Worm (Caenorhabditis elegans) whole organism, L4/young adult: ENCODE results near the gene lgc-30.

Experiments
- W03F9.2 ChIP-seq: fragments of 150-350 bp; optimal IDR thresholded peaks from 2 replicates; lab custom pipeline; 2014; ENCODE audit warnings: missing biosample characterization, missing genetic modification characterization
- dao-5 ChIP-seq: sonication (generic microtip); optimal IDR thresholded peaks from 2 replicates; lab custom pipeline; 2016; ENCODE audit warnings: missing genotype, missing genetic modification characterization, moderate library complexity, missing compliant biosample characterization
- him-1 ChIP-seq: sonication (generic microtip); optimal IDR thresholded peaks from 2 replicates; lab custom pipeline; 2016; ENCODE audit warnings: missing genotype, missing genetic modification reagents, missing genetic modification characterization, missing compliant biosample characterization

- TF ChIP-seq him-1 (tag; lab: Kevin White, UChicago) (no peak), W03F9.2 (no peak), dao-5 (tag; lab: Kevin White, UChicago) (no peak)
Observed at ce11 chrIV:972811-973428, 48.2 kb downstream of the lgc-30 start.
